Fruit fly (Drosophila melanogaster): ENCODE measurements around the gene CG13857.

dm6 chr3R:22432200-22432804 lies 38.4 kb upstream of the CG13857 start:
- no peak for TF ChIP-seq insv (optimal IDR thresholded peaks at IDR 0.05)
- no peak for TF ChIP-seq ttk (optimal IDR thresholded peaks at IDR 0.05)
- no peak for TF ChIP-seq h (optimal IDR thresholded peaks at IDR 0.05)
- TF ChIP-seq Myc (optimal IDR thresholded peaks at IDR 0.05) = no peak
- TF ChIP-seq psq (optimal IDR thresholded peaks at IDR 0.05) = no peak

Measured in Kc167 (cell line).